Fruit fly (Drosophila melanogaster) whole organism, embryonic: ENCODE data around the gene CG13484.

Experiments used
- BEAF-32 ChIP-seq: fragments of 200-800 bp; sonication (Bioruptor generic); optimal IDR thresholded peaks from 3 replicates; lab custom pipeline; 2017; ENCODE audit warnings: missing biosample characterization, missing genetic modification characterization, mild to moderate bottlenecking, moderate library complexity, missing genetic modification reagents
- Bdp1 ChIP-seq: fragments of 200-800 bp; sonication (Bioruptor generic); optimal IDR thresholded peaks from 3 replicates; lab custom pipeline; 2016; ENCODE audit warnings: missing biosample characterization, missing genetic modification characterization
- CG11695 ChIP-seq: fragments of 200-800 bp; sonication (Bioruptor generic); IDR thresholded peaks from 3 replicates; pipeline ENCODE4 v1.3.6; 2022; ENCODE audit warnings: missing biosample characterization, missing genetic modification characterization
- CG13123 ChIP-seq: fragments of 200-800 bp; sonication (Bioruptor generic); optimal IDR thresholded peaks from 2 replicates; lab custom pipeline; 2016; ENCODE audit warnings: missing biosample characterization, missing genetic modification characterization
- CG13775 ChIP-seq: fragments of 200-800 bp; sonication (Bioruptor generic); optimal IDR thresholded peaks from 3 replicates; lab custom pipeline; 2017; ENCODE audit warnings: missing biosample characterization, mild to moderate bottlenecking, missing genetic modification characterization
- CG15011 ChIP-seq: fragments of 200-800 bp; sonication (Bioruptor generic); optimal IDR thresholded peaks from 3 replicates; lab custom pipeline; 2018; ENCODE audit warnings: missing biosample characterization, mild to moderate bottlenecking, missing genetic modification characterization
- CG15479 ChIP-seq: fragments of 200-800 bp; sonication (Bioruptor generic); optimal IDR thresholded peaks from 3 replicates; lab custom pipeline; 2019; ENCODE audit warnings: missing biosample characterization, mild to moderate bottlenecking, missing genetic modification characterization, moderate library complexity
- CG1647 ChIP-seq: fragments of 200-800 bp; sonication (Bioruptor generic); optimal IDR thresholded peaks from 3 replicates; lab custom pipeline; 2016; ENCODE audit warnings: missing biosample characterization, missing genetic modification characterization
- CG17829 ChIP-seq: fragments of 200-800 bp; optimal IDR thresholded peaks from 2 replicates; lab custom pipeline; 2019; ENCODE audit warnings: missing biosample characterization, mild to moderate bottlenecking, missing genetic modification characterization, moderate library complexity
- CG3847 ChIP-seq: fragments of 200-800 bp; sonication (Bioruptor generic); IDR thresholded peaks from 2 replicates; pipeline ENCODE4 v1.3.6; 2022; ENCODE audit warnings: missing biosample characterization, missing genetic modification characterization
- CG7987 ChIP-seq: fragments of 200-800 bp; sonication (Bioruptor generic); optimal IDR thresholded peaks from 2 replicates; lab custom pipeline; 2018; ENCODE audit warnings: missing biosample characterization, mild to moderate bottlenecking, missing genetic modification characterization, moderate library complexity
- CG9609 ChIP-seq: fragments of 200-800 bp; sonication (Bioruptor generic); optimal IDR thresholded peaks from 3 replicates; lab custom pipeline; 2016; ENCODE audit warnings: missing biosample characterization, missing genetic modification characterization
- Camta ChIP-seq: fragments of 200-800 bp; sonication (Bioruptor generic); optimal IDR thresholded peaks from 2 replicates; lab custom pipeline; 2016; ENCODE audit warnings: missing biosample characterization, missing genetic modification characterization
- D ChIP-seq, 2 experiments: fragments of 200-800 bp in 1 of 2; fragments of >200 bp in 1 of 2; sonication (Bioruptor generic) in 1 of 2; optimal IDR thresholded peaks; 2 replicates in 1 of 2; 3 replicates in 1 of 2; lab custom pipeline; 2017; ENCODE audit warnings: mild to moderate bottlenecking in 1 of 2, missing biosample characterization in 1 of 2, missing genetic modification characterization in 1 of 2, missing genetic modification reagents in 1 of 2
- Dad ChIP-seq: fragments of 200-800 bp; sonication (Bioruptor generic); optimal IDR thresholded peaks from 3 replicates; lab custom pipeline; 2016; ENCODE audit warnings: missing biosample characterization, missing genetic modification characterization
- Dek ChIP-seq: fragments of 200-800 bp; sonication (Bioruptor generic); optimal IDR thresholded peaks from 3 replicates; lab custom pipeline; 2019; ENCODE audit warnings: missing biosample characterization, mild to moderate bottlenecking, missing genetic modification characterization, moderate library complexity
- Dfd ChIP-seq, 2 experiments: fragments of >200 bp; optimal IDR thresholded peaks; 2 replicates each; lab custom pipeline; 2017; ENCODE audit warnings: missing biosample characterization in 2 of 2, missing genetic modification characterization in 2 of 2
- Doc2 ChIP-seq: fragments of 200-800 bp; sonication (Bioruptor generic); IDR thresholded peaks from 2 replicates; pipeline ENCODE4 v1.3.6; 2022; ENCODE audit warnings: missing biosample characterization, missing genetic modification characterization
- Fer3 ChIP-seq: fragments of 200-800 bp; sonication (Bioruptor generic); optimal IDR thresholded peaks from 2 replicates; lab custom pipeline; 2018; ENCODE audit warnings: missing biosample characterization, mild to moderate bottlenecking, missing genetic modification characterization, moderate library complexity
- HHEX ChIP-seq: fragments of 200-800 bp; sonication (Bioruptor generic); optimal IDR thresholded peaks from 3 replicates; lab custom pipeline; 2017; ENCODE audit warnings: missing biosample characterization, mild to moderate bottlenecking, missing genetic modification characterization, missing genetic modification reagents
- HLH54F ChIP-seq: fragments of 200-800 bp; sonication (Bioruptor generic); optimal IDR thresholded peaks from 3 replicates; lab custom pipeline; 2016; ENCODE audit warnings: missing biosample characterization, missing genetic modification characterization
- Med ChIP-seq: fragments of 200-800 bp; sonication (Bioruptor generic); peaks from one replicate; lab custom pipeline; 2016; ENCODE audit warnings: missing biosample characterization, missing genetic modification characterization, mild to moderate bottlenecking, inconsistent platforms, moderate library complexity
- NfI ChIP-seq: fragments of 200-800 bp; sonication (Bioruptor generic); optimal IDR thresholded peaks from 3 replicates; lab custom pipeline; 2018; ENCODE audit warnings: missing biosample characterization, mild to moderate bottlenecking, missing genetic modification characterization, moderate library complexity
- Sox100B ChIP-seq: fragments of 200-800 bp; sonication (Bioruptor generic); optimal IDR thresholded peaks from 3 replicates; lab custom pipeline; 2018; ENCODE audit warnings: missing biosample characterization, mild to moderate bottlenecking, missing genetic modification characterization
- Ssrp ChIP-seq: fragments of 200-800 bp; sonication (Bioruptor generic); optimal IDR thresholded peaks from 2 replicates; lab custom pipeline; 2018; ENCODE audit warnings: missing biosample characterization, mild to moderate bottlenecking, missing genetic modification characterization, moderate library complexity
- Vsx1 ChIP-seq: fragments of 200-800 bp; sonication (Bioruptor generic); optimal IDR thresholded peaks from 2 replicates; lab custom pipeline; 2017; ENCODE audit warnings: missing biosample characterization, mild to moderate bottlenecking, missing genetic modification characterization, missing genetic modification reagents
- ac ChIP-seq: fragments of 200-800 bp; sonication (Bioruptor generic); optimal IDR thresholded peaks from 3 replicates; lab custom pipeline; 2017; ENCODE audit warnings: missing biosample characterization, mild to moderate bottlenecking, missing genetic modification characterization
- amos ChIP-seq: fragments of 200-800 bp; sonication (Bioruptor generic); IDR thresholded peaks from 2 replicates; pipeline ENCODE4 v1.3.6; 2022; ENCODE audit warnings: missing biosample characterization, missing genetic modification characterization; ENCODE audit not compliant: partially characterized antibody
- bsh ChIP-seq, 2 experiments: fragments of 200-800 bp; sonication (Bioruptor generic); optimal IDR thresholded peaks; 2 replicates each; lab custom pipeline; 2017 to 2018; ENCODE audit warnings: mild to moderate bottlenecking in 2 of 2, missing biosample characterization in 2 of 2, missing genetic modification characterization in 2 of 2, moderate library complexity in 1 of 2
- cato ChIP-seq: fragments of 200-800 bp; sonication (Bioruptor generic); optimal IDR thresholded peaks from 2 replicates; lab custom pipeline; 2016; ENCODE audit warnings: missing biosample characterization, missing genetic modification characterization, borderline replicate concordance
- chif ChIP-seq, 2 experiments: fragments of 200-800 bp; sonication (Bioruptor generic); optimal IDR thresholded peaks; 3 replicates each; lab custom pipeline; 2016; ENCODE audit warnings: missing biosample characterization in 2 of 2, missing genetic modification characterization in 2 of 2
- ci ChIP-seq: fragments of 200-800 bp; sonication (Bioruptor generic); IDR thresholded peaks from 3 replicates; pipeline ENCODE4 v1.3.6; 2022; ENCODE audit warnings: missing biosample characterization, missing genetic modification characterization
- crol ChIP-seq: fragments of 200-800 bp; sonication (Bioruptor generic); IDR thresholded peaks from 2 replicates; pipeline ENCODE4 v1.3.6; 2022; ENCODE audit warnings: missing biosample characterization, missing genetic modification characterization
- dpn ChIP-seq, 2 experiments: fragments of 200-800 bp; sonication (Bioruptor generic); optimal IDR thresholded peaks; 3 replicates each; lab custom pipeline; 2016; ENCODE audit warnings: missing biosample characterization in 2 of 2, missing genetic modification characterization in 2 of 2
- esg ChIP-seq: fragments of 200-800 bp; sonication (Bioruptor generic); conservative IDR thresholded peaks from 2 replicates; pipeline ENCODE4 v1.3.6; 2022; ENCODE audit warnings: missing biosample characterization, missing genetic modification characterization
- eve ChIP-seq, 2 experiments: fragments of >200 bp; optimal IDR thresholded peaks; 2 replicates each; lab custom pipeline; 2017; ENCODE audit warnings: missing biosample characterization in 2 of 2, missing genetic modification characterization in 2 of 2
- hbn ChIP-seq: fragments of 200-800 bp; sonication (Bioruptor generic); IDR thresholded peaks from 2 replicates; pipeline ENCODE4 v1.3.6; 2022; ENCODE audit warnings: missing biosample characterization, missing genetic modification characterization; ENCODE audit not compliant: partially characterized antibody
- pan ChIP-seq, 4 experiments: fragments of >200 bp in 3 of 4; fragments of 200-800 bp in 1 of 4; sonication (Bioruptor generic) in 1 of 4; optimal IDR thresholded peaks in 3 of 4; IDR thresholded peaks in 1 of 4; 2 replicates each; pipeline versions ENCODE4 v1.3.6 to Lab custom; 2017 to 2022; ENCODE audit warnings: missing biosample characterization in 2 of 4, missing genetic modification characterization in 2 of 4, mixed read lengths in 1 of 4
- psq ChIP-seq: fragments of 200-800 bp; sonication (Bioruptor generic); optimal IDR thresholded peaks from 2 replicates; lab custom pipeline; 2017; ENCODE audit warnings: missing biosample characterization, missing genetic modification characterization
- pum ChIP-seq: fragments of 200-800 bp; sonication (Bioruptor generic); optimal IDR thresholded peaks from 2 replicates; lab custom pipeline; 2016; ENCODE audit warnings: missing biosample characterization, missing genetic modification characterization
- row ChIP-seq: fragments of 200-800 bp; sonication (Bioruptor generic); IDR thresholded peaks from 3 replicates; pipeline ENCODE4 v1.3.6; 2022; ENCODE audit warnings: missing biosample characterization, missing genetic modification characterization
- run ChIP-seq: fragments of 200-800 bp; sonication (Bioruptor generic); optimal IDR thresholded peaks from 3 replicates; lab custom pipeline; 2018; ENCODE audit warnings: missing biosample characterization, mild to moderate bottlenecking, missing genetic modification characterization
- sisA ChIP-seq: fragments of 200-800 bp; sonication (Bioruptor generic); IDR thresholded peaks from 2 replicates; pipeline ENCODE4 v1.3.6; 2022; ENCODE audit warnings: missing biosample characterization, missing genetic modification characterization
- so ChIP-seq: fragments of 200-800 bp; sonication (Bioruptor generic); IDR thresholded peaks from 3 replicates; pipeline ENCODE4 v1.3.6; 2022; ENCODE audit warnings: missing biosample characterization, missing genetic modification characterization
- stc ChIP-seq: fragments of 200-800 bp; sonication (Bioruptor generic); IDR thresholded peaks from 2 replicates; pipeline ENCODE4 v1.3.6; 2022; ENCODE audit warnings: missing biosample characterization, missing genetic modification characterization
- sug ChIP-seq: fragments of 200-800 bp; optimal IDR thresholded peaks from 2 replicates; lab custom pipeline; 2019; ENCODE audit warnings: missing biosample characterization, mild to moderate bottlenecking, missing genetic modification characterization, moderate library complexity
- tx ChIP-seq: fragments of 200-800 bp; sonication (Bioruptor generic); optimal IDR thresholded peaks from 2 replicates; lab custom pipeline; 2016; ENCODE audit warnings: missing biosample characterization, missing genetic modification characterization
- usp ChIP-seq: fragments of >200 bp; optimal IDR thresholded peaks from 2 replicates; lab custom pipeline; 2017; ENCODE audit warnings: missing biosample characterization, missing genetic modification characterization
- vfl ChIP-seq: fragments of 200-800 bp; sonication (Bioruptor generic); optimal IDR thresholded peaks from 2 replicates; lab custom pipeline; 2016; ENCODE audit warnings: missing biosample characterization, missing genetic modification characterization
- wdn ChIP-seq: fragments of 200-800 bp; sonication (Bioruptor generic); IDR thresholded peaks from 2 replicates; pipeline ENCODE4 v1.3.6; 2022; ENCODE audit warnings: missing biosample characterization, missing genetic modification characterization
- wor ChIP-seq: fragments of 200-800 bp; sonication (Bioruptor generic); IDR thresholded peaks from 2 replicates; pipeline ENCODE4 v1.3.6; 2022; ENCODE audit warnings: missing biosample characterization, missing genetic modification characterization

Gene CG13484

DNA sequence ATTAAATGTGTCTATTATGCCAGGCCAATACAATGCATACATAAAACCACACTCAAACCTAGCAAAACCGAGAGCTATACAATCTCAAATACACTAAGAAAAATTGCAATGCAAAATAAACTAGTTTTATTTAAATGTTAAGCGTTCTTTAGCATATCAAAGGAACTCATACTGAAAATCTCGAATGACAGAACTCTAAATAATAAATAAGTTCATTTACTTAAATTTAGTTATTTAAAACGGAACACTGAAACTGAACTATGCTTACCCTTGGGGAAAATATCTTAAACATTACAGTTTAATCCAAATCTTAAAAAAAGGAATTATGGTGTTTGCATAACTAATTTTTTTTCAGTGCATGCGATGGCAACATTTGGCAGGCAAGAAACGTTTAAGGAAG lies 33.3 kb upstream of the CG13484 start (continued):
- TF ChIP-seq Camta (GFP tag; lab: Kevin White, UChicago) (no peak), Dek (tag; lab: Kevin White, UChicago) (no peak), Vsx1 (GFP tag; lab: Kevin White, UChicago) (no peak), Fer3 (tag; lab: Kevin White, UChicago) (no peak), crol (GFP tag; lab: Robert Waterston, UW) (no peak), cato (GFP tag; lab: Kevin White, UChicago) (no peak), CG15011 (GFP tag; lab: Kevin White, UChicago) (no peak), amos (GFP tag; lab: Robert Waterston, UW) (no peak), wor (GFP tag; lab: Robert Waterston, UW) (no peak), CG7987 (GFP tag; lab: Kevin White, UChicago) (no peak), sisA (no peak), so (no peak), pum (GFP tag; lab: Kevin White, UChicago) (no peak), stc (no peak), CG13775 (GFP tag; lab: Kevin White, UChicago) (no peak), CG9609 (no peak), CG13123 (GFP tag; lab: Kevin White, UChicago) (no peak), Bdp1 (GFP tag; lab: Kevin White, UChicago) (no peak), D (optimal IDR thresholded peaks at IDR 0.05; lab: Kevin White, UChicago) (no peak), D (GFP tag; optimal IDR thresholded peaks at IDR 0.05; lab: Kevin White, UChicago) (peak; percentile 18), esg (GFP tag; lab: Robert Waterston, UW) (no peak), eve (GFP tag; optimal IDR thresholded peaks at IDR 0.05; lab: Kevin White, UChicago) (no peak), NfI (no peak), ci (GFP tag; lab: Robert Waterston, UW) (no peak), Dfd (GFP tag; optimal IDR thresholded peaks at IDR 0.05; lab: Kevin White, UChicago) (no peak), Med (GFP tag; lab: Kevin White, UChicago) (no peak), BEAF-32 (GFP tag; lab: Kevin White, UChicago) (no peak), bsh (GFP tag; optimal IDR thresholded peaks at IDR 0.05; lab: Kevin White, UChicago) (peak in 1 of 2 experiments; percentile 3), CG3847 (GFP tag; lab: Robert Waterston, UW) (no peak), HLH54F (GFP tag; lab: Kevin White, UChicago) (no peak), wdn (GFP tag; lab: Robert Waterston, UW) (no peak), CG11695 (GFP tag; lab: Robert Waterston, UW) (0 out of 3 replicates have a peak, but pooled peaks have one; percentile 29), CG15479 (GFP tag; lab: Kevin White, UChicago) (no peak), tx (GFP tag; lab: Kevin White, UChicago) (no peak), ac (GFP tag; lab: Kevin White, UChicago) (no peak), HHEX (GFP tag; lab: Kevin White, UChicago) (no peak), Sox100B (GFP tag; lab: Kevin White, UChicago) (peak; percentile 1), vfl (GFP tag; lab: Kevin White, UChicago) (no peak), usp (no peak), Dad (GFP tag; lab: Kevin White, UChicago) (no peak), run (tag; lab: Kevin White, UChicago) (no peak), CG1647 (no peak), hbn (GFP tag; lab: Robert Waterston, UW) (no peak), row (GFP tag; lab: Robert Waterston, UW) (0 out of 3 replicates have a peak, but pooled peaks have one; percentile 25), pan (optimal IDR thresholded peaks at IDR 0.05; lab: Kevin White, UChicago) (no peak), pan (GFP tag; optimal IDR thresholded peaks at IDR 0.05 in 1 of 2, IDR thresholded peaks at IDR 0.05 in 1 of 2) (no peak), dpn (GFP tag; optimal IDR thresholded peaks at IDR 0.05; lab: Kevin White, UChicago) (no peak), sug (tag; lab: Kevin White, UChicago) (no peak), Ssrp (tag; lab: Kevin White, UChicago) (no peak), CG17829 (peak; percentile 56), chif (GFP tag; optimal IDR thresholded peaks at IDR 0.05; lab: Kevin White, UChicago) (no peak), psq (GFP tag; lab: Kevin White, UChicago) (no peak), Doc2 (GFP tag; lab: Robert Waterston, UW) (no peak)
